Fruit fly (Drosophila melanogaster) whole organism, larva: ENCODE measurements around the gene C3G.

ENCODE experiments used
- noc ChIP-seq: fragments of 200-800 bp; sonication (Bioruptor generic); optimal IDR thresholded peaks from 3 replicates; lab custom pipeline; 2019; ENCODE audit warnings: missing biosample characterization, mild to moderate bottlenecking, missing genetic modification characterization, moderate library complexity

C3G gene

DNA sequence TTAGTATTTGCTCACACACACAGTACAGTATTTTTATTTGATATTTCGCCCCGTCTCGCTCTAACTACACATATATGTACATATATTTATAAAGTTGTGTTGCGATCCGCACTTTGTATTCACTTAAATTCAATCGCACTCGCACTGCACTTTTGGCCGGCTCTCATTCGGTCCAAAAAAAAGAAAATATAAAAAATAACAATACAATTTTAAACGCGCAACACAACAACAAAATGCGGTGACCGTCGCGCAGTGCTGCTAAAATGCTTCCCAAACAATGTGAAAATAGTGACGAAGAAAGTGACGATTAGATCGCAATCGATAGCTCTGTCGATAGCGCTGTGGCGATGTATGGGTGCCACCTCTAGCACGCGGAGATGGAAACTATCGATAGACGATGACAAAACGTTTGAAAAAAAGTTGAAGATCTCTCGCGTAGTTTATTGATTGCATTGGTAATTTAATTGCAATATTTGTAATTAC, at the start of gene C3G, which contains the start of gene pod1:
Gene C3G, minus strand, starts transcription at position 282 of the 483 bp plus-strand sequence.
Gene pod1, plus strand, starts transcription at position 373 of the 483 bp plus-strand sequence.
- peak; percentile 12 for TF ChIP-seq noc (tag; lab: Kevin White, UChicago)

DNA sequence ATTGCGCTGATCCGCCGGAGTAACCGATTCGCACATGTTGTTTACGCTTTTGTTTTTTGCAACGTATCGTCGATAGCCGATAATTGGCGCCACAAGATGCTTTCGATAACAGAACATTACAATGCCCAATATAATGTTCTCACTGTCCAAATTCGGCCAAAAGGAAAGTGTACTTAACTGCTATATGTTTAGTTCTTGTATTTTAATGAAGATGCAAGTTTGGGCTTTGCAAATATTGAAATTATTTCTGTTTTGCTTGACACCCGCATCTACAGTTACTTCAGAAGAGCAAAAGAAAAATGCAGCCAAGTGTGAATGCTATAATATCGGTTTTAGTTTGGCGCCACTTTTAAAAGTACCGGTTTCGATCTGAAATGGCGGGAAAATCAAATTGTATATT, 49.2 kb upstream of the C3G start:
- TF ChIP-seq noc (tag; lab: Kevin White, UChicago) = peak; percentile 90

DNA sequence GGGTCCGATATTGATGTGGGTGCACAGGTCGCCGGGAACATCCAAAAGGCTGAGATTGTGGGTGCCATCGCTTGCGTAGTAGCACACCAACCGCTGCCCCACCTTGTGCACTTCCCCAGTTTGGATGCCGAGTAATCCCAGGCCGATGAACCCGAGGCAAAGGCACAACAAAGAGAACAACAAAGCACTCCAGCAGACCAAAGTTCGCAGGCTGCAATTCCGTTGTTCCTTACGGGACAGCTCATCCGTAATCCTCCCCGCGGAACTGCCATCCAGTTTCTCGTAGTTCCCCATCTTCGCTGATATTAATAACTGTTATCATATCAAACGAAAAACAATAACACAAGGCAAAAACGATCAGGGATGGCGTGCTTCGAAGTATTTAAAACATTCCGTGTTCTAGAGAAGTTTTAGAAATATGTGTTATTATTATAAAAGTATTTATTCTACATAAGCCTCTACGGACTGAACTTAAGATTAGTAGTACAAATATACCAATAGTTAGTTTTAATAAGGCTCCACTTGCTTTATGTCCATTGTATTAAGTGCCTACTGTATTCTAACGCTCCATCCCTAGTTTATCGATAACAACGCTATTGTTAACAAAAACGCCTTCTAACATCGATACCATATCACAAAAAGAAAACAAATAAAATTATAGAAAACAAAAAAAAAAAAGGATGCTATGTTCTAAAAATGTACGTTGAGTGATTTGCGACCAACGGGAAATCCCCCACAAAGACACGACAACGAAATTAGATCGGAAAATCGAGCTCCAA, 46.0 kb upstream of the C3G start, which contains the start of the genes Cht11 and CG4558:
Gene Cht11, minus strand, starts transcription at position 340 of the 779 bp plus-strand sequence.
Gene CG4558, plus strand, starts transcription at position 593 of the 779 bp plus-strand sequence.
- peak; percentile 85 for TF ChIP-seq noc (tag; lab: Kevin White, UChicago)

DNA sequence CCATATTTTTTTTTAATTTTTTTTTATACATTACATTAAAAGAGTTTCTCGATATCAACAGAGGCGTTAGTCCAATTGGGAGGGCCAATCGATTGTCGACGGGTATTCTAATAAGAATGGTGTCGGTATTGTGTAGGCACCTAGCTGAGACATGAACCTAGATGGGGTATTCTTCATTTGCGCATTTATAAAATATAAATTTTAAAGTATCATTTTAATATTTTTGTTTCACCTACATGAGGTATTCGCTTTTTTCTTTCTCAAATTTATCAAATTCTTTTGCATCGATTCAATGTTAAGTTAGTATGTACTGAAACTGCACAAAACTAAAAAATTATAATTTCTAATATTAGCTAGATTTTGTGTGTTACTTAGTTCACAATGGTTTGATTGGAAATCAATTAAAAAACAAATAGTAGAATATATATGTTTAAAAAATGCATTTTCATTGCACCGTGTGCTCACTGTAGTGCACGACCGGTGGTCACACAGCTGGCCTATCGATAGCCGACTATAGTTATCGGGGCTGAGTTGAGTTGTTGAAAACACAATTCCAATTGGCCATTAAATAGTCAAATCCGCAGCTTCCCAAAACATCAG, 40.5 kb upstream of the C3G start, which contains the start of the genes CG14435 and Tmf:
Gene CG14435, minus strand, starts transcription at position 81 of the 600 bp plus-strand sequence.
Gene Tmf, plus strand, starts transcription at position 501 of the 600 bp plus-strand sequence.
- peak; percentile 81 for TF ChIP-seq noc (tag; lab: Kevin White, UChicago)

DNA sequence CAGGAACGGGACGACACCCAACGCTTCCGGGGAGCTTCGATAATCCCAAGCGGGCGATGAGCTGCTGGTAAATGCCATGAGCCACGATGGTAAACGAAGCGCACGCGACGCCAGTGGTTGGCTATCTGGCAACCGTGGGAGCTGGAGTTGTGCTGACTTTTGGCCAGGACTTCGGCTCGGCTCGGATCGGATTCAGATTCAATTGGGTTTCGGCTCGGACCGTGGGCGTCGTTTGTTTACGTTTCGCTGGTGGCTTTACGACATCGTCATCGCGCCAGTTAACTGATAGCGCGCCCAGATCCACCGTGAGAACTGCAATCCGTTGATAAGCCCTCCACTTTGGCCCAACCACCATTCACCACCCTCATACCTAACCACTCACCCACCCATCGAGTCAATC, 29.2 kb upstream of the C3G start, which contains the start of gene mAChR-C:
Gene mAChR-C, minus strand, starts transcription at position 101 of the 400 bp plus-strand sequence.
- no peak for TF ChIP-seq noc (tag; lab: Kevin White, UChicago)

DNA sequence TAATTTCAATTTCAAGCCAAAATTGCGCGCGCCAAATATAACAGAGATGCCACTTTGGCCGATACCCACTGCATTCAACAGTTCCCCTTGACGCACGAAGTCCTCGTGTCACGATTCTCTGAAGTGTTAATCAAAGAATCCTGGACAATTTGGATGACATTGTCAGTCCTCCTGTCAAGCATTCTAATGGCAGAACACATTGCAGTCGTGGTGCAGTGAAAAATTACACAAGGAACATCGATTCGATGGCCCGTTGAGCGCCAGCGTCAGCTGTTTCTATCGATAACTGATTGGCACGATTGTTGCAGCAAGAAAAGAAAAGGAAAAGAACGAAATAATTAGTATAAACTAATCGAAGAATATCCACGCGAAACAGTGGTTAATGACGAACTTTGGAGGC, 20.8 kb upstream of the C3G start, which contains the start of gene nonC:
Gene nonC, plus strand, starts transcription at position 294 of the 400 bp plus-strand sequence.
- no peak for TF ChIP-seq noc (tag; lab: Kevin White, UChicago)

DNA sequence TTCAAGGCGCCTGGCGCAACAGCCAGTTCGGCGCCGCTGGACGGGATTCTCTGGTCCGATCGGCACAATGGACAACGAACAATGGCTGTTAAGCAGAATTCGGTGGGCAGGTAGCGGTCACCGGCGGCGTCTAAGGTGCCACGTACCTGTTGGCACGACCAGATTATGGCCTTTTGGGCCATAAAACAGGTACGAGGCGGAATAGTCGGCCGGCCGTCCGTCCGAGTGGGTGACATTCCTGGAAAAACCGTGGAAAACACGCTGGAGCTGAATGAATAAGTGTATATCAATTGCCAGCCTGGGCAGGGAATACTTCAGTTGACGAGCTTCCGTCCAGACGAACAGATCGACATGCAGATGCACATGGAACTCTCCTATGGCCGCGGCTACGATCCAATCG, 19.5 kb upstream of the C3G start, which contains the start of gene Atx-1:
Gene Atx-1, plus strand, starts transcription at position 301 of the 400 bp plus-strand sequence.
- TF ChIP-seq noc (tag; lab: Kevin White, UChicago) = no peak

DNA sequence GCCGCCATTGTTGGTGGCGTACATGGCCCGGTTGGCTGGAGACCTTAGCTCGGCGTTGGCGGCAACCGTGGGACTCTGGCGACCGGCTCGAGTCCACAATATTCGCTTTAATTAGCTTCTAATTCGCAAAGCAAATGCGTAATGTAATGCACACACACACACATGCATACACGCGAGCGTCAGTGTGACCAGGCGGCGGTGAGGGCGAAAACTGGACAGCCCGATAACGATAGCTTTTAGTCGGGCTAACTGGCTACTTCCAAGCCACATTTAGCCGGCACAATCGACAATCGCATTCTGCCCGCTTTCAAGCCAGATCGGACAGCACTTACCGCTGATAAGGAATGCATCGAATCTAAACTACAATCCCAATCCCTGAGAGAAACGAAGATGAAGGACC, 17.3 kb upstream of the C3G start, which contains the start of the genes Nf-YC and xit:
Gene Nf-YC, minus strand, starts transcription at position 217 of the 400 bp plus-strand sequence.
Gene xit, plus strand, starts transcription at position 314 of the 400 bp plus-strand sequence.
- TF ChIP-seq noc (tag; lab: Kevin White, UChicago) = no peak

DNA sequence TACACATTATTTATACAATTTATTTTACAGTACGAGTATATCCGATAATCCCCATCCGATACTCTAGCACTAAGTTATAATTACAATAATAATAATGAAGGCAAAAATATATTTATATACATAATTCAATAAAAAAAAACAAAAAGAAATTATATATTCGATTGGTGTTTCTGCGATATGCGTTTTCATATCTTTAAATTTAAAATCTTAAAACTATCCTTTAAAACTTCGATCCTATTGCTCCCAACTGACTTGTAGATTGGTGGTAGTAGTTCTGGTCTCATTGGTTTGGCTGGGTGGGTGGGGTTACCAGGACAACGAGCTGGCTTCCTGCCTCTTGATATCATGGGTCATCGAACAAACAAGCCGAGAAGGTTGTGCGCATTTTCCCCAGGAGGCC, 10.3 kb upstream of the C3G start, which contains the start of gene iav:
Gene iav, plus strand, starts transcription at position 301 of the 400 bp plus-strand sequence.
- TF ChIP-seq noc (tag; lab: Kevin White, UChicago) = no peak

DNA sequence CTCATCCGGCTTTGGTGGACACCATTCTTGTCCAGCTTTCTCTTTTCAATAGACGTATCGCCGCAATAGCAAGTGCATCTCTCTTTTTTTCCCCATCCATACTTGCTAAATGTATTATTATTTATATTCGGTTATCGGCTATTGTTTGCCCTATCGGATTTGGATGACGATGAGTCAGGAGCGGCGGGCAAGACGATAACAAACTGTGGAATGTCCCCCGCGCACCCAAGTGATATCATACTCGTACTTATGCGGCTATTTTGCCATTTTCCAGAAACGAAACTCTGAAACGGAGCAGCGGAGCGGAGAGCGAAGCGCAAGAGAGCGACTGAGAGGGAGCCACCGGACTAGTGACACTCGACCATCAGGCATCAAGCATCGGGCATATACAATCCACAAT, 2.0 kb upstream of the C3G start:
- TF ChIP-seq noc (tag; lab: Kevin White, UChicago) = no peak

DNA sequence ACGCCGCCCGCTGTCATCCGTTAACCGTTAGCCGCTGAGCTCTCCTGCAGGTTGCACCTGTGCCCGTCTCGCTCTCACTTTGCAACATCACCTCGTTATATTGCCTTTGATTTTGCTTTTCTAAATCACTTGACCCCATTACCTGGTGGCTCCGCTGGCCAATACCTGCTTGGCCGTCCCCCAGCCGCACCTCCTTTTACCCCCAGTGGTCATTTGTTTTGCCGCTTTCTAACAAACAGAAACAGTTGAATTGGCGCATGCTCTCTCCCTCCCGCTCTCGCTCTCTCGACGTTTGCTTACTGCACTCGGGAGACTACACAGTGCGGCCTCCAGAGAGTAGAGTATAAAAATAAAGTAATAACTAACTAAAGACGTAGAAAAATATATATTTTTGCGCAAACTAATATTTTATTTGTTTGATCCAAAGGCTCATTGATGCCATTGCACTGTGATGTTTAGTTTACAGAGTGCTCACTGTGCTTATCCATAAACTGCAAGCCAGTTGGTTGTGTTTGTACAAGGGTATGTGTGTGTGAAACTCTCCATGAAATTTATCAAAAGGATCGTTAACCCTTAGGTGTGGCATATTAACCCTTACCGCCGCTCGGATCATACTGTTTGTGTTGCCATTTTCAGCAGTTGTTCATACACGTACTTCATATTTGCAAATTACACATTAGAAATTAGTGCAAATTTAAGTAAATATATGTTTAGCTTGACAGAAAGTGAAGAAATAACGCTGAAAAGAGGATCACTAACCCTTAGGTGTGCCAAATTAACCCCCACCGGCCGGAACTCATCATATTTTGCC, 1.3 kb upstream of the C3G start:
- TF ChIP-seq noc (tag; lab: Kevin White, UChicago) = peak; percentile 71

DNA sequence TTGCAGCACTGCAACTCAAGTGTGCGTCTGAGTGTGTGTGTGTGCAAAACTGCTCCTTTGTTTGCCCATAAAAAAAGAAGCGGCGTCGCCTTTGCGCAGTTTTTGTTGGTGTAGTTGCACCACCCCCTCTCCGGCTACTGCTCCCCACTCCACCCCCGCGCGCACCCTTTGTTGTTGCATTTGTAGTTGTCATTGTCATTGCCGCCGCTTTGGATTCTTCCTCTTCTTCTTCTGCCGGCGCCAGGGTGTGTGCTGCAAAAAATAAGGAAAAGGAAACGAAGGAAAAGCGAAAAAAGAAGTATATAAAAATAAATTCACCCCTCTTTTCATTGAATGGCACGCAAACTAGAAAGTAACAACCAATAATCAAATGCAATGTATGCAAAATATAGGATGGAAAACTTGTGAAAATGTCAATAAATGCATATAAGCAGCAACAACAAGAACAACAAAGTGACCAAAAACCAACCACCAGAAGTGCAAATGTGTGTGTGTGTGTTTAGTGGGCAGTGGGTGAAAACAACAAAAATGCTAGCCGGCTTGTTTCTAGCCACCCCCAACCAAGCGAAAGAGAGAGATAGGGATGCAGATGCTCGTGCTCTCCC, 589 bp upstream of the C3G start:
- TF ChIP-seq noc (tag; lab: Kevin White, UChicago) = no peak

DNA sequence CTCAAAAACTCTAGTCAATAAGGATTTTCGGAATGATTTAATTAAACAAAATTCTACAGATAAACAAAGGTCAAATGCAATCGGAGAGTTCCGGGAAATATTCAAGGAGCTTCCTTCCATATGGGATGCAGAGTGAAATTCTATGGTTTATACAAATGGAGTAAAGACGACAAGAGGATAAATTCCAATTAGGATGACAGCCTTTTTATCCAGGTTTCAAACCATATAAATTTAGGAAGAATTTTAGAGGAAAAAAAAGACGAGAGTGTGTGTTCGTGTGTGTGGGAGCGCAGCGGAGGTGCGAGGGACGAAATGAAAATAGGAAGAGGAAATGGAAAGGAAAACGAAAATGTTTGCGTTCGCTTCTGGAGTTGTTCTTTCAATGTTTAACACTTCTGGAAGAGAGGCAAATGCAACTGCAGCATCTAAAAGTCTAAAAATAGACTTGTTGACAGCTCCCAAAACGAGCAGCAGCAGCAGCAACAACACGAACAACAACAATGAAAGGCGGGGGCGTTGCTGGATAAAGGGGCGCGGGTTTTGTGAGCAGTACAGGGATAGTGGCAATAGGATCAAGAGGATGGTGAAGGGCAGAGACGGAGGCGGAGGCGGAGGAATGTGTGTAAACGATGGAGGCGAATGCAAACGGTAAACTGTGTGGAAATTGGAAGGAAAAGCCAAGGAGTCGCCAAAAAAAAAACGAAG, 865 bp downstream of the C3G start:
- TF ChIP-seq noc (tag; lab: Kevin White, UChicago) = no peak
